Fruit fly (Drosophila melanogaster) whole organism, embryonic: ENCODE data around the gene CG34300.

Experiments used
- Antp ChIP-seq: fragments of 200-800 bp; sonication (Bioruptor generic); optimal IDR thresholded peaks from 3 replicates; lab custom pipeline; 2016; ENCODE audit warnings: missing biosample characterization, missing genetic modification characterization
- CG10431 ChIP-seq: fragments of 200-800 bp; sonication (Bioruptor generic); optimal IDR thresholded peaks from 3 replicates; lab custom pipeline; 2018; ENCODE audit warnings: missing biosample characterization, mild to moderate bottlenecking, missing genetic modification characterization
- CG11504 ChIP-seq: fragments of 200-800 bp; sonication (Bioruptor generic); optimal IDR thresholded peaks from 3 replicates; lab custom pipeline; 2019; ENCODE audit warnings: missing biosample characterization, mild to moderate bottlenecking, missing genetic modification characterization, moderate library complexity
- CG11723 ChIP-seq: fragments of 200-800 bp; sonication (Bioruptor generic); optimal IDR thresholded peaks from 2 replicates; lab custom pipeline; 2017; ENCODE audit warnings: missing biosample characterization, mild to moderate bottlenecking, missing genetic modification characterization
- CG12219 ChIP-seq: fragments of 200-800 bp; sonication (Bioruptor generic); optimal IDR thresholded peaks from 3 replicates; lab custom pipeline; 2018; ENCODE audit warnings: missing biosample characterization, mild to moderate bottlenecking, missing genetic modification characterization
- CG17328 ChIP-seq: fragments of 200-800 bp; sonication (Bioruptor generic); IDR thresholded peaks from 2 replicates; pipeline ENCODE4 v1.3.6; 2022; ENCODE audit warnings: missing biosample characterization, missing genetic modification characterization
- CG3163 ChIP-seq: fragments of 200-800 bp; sonication (Bioruptor generic); optimal IDR thresholded peaks from 3 replicates; lab custom pipeline; 2016; ENCODE audit warnings: missing biosample characterization, missing genetic modification characterization
- CG32767 ChIP-seq: fragments of 200-800 bp; sonication (Bioruptor generic); IDR thresholded peaks from 2 replicates; pipeline ENCODE4 v1.3.6; 2022; ENCODE audit warnings: missing biosample characterization, missing genetic modification characterization
- CG4360 ChIP-seq: fragments of 200-800 bp; sonication (Bioruptor generic); IDR thresholded peaks from 2 replicates; pipeline ENCODE4 v1.3.6; 2022; ENCODE audit warnings: missing biosample characterization, missing genetic modification characterization
- CG9876 ChIP-seq: fragments of 200-800 bp; sonication (Bioruptor generic); optimal IDR thresholded peaks from 2 replicates; lab custom pipeline; 2016; ENCODE audit warnings: missing biosample characterization, missing genetic modification characterization
- Dbx ChIP-seq: fragments of 200-800 bp; sonication (Bioruptor generic); IDR thresholded peaks from 3 replicates; pipeline ENCODE4 v1.3.6; 2022; ENCODE audit warnings: missing biosample characterization, missing genetic modification characterization
- Deaf1 ChIP-seq: fragments of 200-800 bp; optimal IDR thresholded peaks from 3 replicates; lab custom pipeline; 2019; ENCODE audit warnings: missing biosample characterization, mild to moderate bottlenecking, missing genetic modification characterization, moderate library complexity
- Dek ChIP-seq: fragments of 200-800 bp; sonication (Bioruptor generic); optimal IDR thresholded peaks from 3 replicates; lab custom pipeline; 2019; ENCODE audit warnings: missing biosample characterization, mild to moderate bottlenecking, missing genetic modification characterization, moderate library complexity
- Drgx ChIP-seq: fragments of 200-800 bp; sonication (Bioruptor generic); IDR thresholded peaks from 2 replicates; pipeline ENCODE4 v1.3.6; 2022; ENCODE audit warnings: missing biosample characterization, missing genetic modification characterization
- HLH4C ChIP-seq: fragments of 200-800 bp; sonication (Bioruptor generic); IDR thresholded peaks from 3 replicates; pipeline ENCODE4 v1.3.6; 2022; ENCODE audit warnings: missing biosample characterization, missing genetic modification characterization; ENCODE audit not compliant: partially characterized antibody
- Hey ChIP-seq: fragments of 200-800 bp; sonication (Bioruptor generic); optimal IDR thresholded peaks from 3 replicates; lab custom pipeline; 2018; ENCODE audit warnings: missing biosample characterization, mild to moderate bottlenecking, missing genetic modification characterization
- MBD-R2 ChIP-seq: fragments of 200-800 bp; sonication (Bioruptor generic); IDR thresholded peaks from 2 replicates; pipeline ENCODE4 v1.3.6; 2022; ENCODE audit warnings: missing biosample characterization, missing genetic modification characterization
- Myb ChIP-seq: fragments of 200-800 bp; sonication (Bioruptor generic); optimal IDR thresholded peaks from 2 replicates; lab custom pipeline; 2016; ENCODE audit warnings: missing biosample characterization, missing genetic modification characterization
- NFAT ChIP-seq: fragments of 200-800 bp; sonication (Bioruptor generic); IDR thresholded peaks from 2 replicates; pipeline ENCODE4 v1.3.6; 2022; ENCODE audit warnings: missing biosample characterization, missing genetic modification characterization
- bsh ChIP-seq, 2 experiments: fragments of 200-800 bp; sonication (Bioruptor generic); optimal IDR thresholded peaks; 2 replicates each; lab custom pipeline; 2017 to 2018; ENCODE audit warnings: mild to moderate bottlenecking in 2 of 2, missing biosample characterization in 2 of 2, missing genetic modification characterization in 2 of 2, moderate library complexity in 1 of 2
- cg ChIP-seq: fragments of 200-800 bp; sonication (Bioruptor generic); optimal IDR thresholded peaks from 3 replicates; lab custom pipeline; 2019; ENCODE audit warnings: missing biosample characterization, mild to moderate bottlenecking, missing genetic modification characterization, moderate library complexity
- corto ChIP-seq: fragments of 200-800 bp; sonication (Bioruptor generic); optimal IDR thresholded peaks from 2 replicates; lab custom pipeline; 2016; ENCODE audit warnings: missing biosample characterization, mild to moderate bottlenecking, missing genetic modification characterization, moderate library complexity
- crol ChIP-seq: fragments of 200-800 bp; sonication (Bioruptor generic); IDR thresholded peaks from 2 replicates; pipeline ENCODE4 v1.3.6; 2022; ENCODE audit warnings: missing biosample characterization, missing genetic modification characterization
- cwo ChIP-seq: fragments of 200-800 bp; sonication (Bioruptor generic); optimal IDR thresholded peaks from 3 replicates; lab custom pipeline; 2017; ENCODE audit warnings: missing biosample characterization, missing genetic modification characterization, mild to moderate bottlenecking, moderate library complexity, missing genetic modification reagents
- da ChIP-seq: fragments of 200-800 bp; sonication (Bioruptor generic); optimal IDR thresholded peaks from 2 replicates; lab custom pipeline; 2016; ENCODE audit warnings: missing biosample characterization, missing genetic modification characterization
- fd96Cb ChIP-seq: fragments of 200-800 bp; sonication (Bioruptor generic); optimal IDR thresholded peaks from 2 replicates; lab custom pipeline; 2018; ENCODE audit warnings: missing biosample characterization, mild to moderate bottlenecking, missing genetic modification characterization, moderate library complexity
- hb ChIP-seq: fragments of 200-800 bp; sonication (Bioruptor generic); IDR thresholded peaks from 3 replicates; pipeline ENCODE4 v1.3.6; 2022; ENCODE audit warnings: missing biosample characterization, missing genetic modification characterization; ENCODE audit not compliant: partially characterized antibody
- knrl ChIP-seq: fragments of 200-800 bp; sonication (Bioruptor generic); IDR thresholded peaks from 3 replicates; pipeline ENCODE4 v1.3.6; 2022; ENCODE audit warnings: missing biosample characterization, missing genetic modification characterization; ENCODE audit not compliant: partially characterized antibody
- nau ChIP-seq: fragments of 200-800 bp; sonication (Bioruptor generic); optimal IDR thresholded peaks from 3 replicates; lab custom pipeline; 2017; ENCODE audit warnings: missing biosample characterization, mild to moderate bottlenecking, missing genetic modification characterization, missing genetic modification reagents
- otp ChIP-seq: fragments of 200-800 bp; sonication (Bioruptor generic); IDR thresholded peaks from 3 replicates; pipeline ENCODE4, ENCODE4 v1.3.6; 2022; ENCODE audit warnings: missing biosample characterization, missing genetic modification characterization
- ranshi ChIP-seq: fragments of 200-800 bp; sonication (Bioruptor generic); IDR thresholded peaks from 2 replicates; pipeline ENCODE4 v1.3.6; 2022; ENCODE audit warnings: missing biosample characterization, missing genetic modification characterization
- row ChIP-seq: fragments of 200-800 bp; sonication (Bioruptor generic); IDR thresholded peaks from 3 replicates; pipeline ENCODE4 v1.3.6; 2022; ENCODE audit warnings: missing biosample characterization, missing genetic modification characterization
- sug ChIP-seq: fragments of 200-800 bp; optimal IDR thresholded peaks from 2 replicates; lab custom pipeline; 2019; ENCODE audit warnings: missing biosample characterization, mild to moderate bottlenecking, missing genetic modification characterization, moderate library complexity
- zen ChIP-seq: fragments of 200-800 bp; sonication (Bioruptor generic); optimal IDR thresholded peaks from 3 replicates; lab custom pipeline; 2018; ENCODE audit warnings: missing biosample characterization, mild to moderate bottlenecking, missing genetic modification characterization, moderate library complexity
- zf30C ChIP-seq: fragments of 200-800 bp; sonication (Bioruptor generic); optimal IDR thresholded peaks from 3 replicates; lab custom pipeline; 2018; ENCODE audit warnings: missing biosample characterization, mild to moderate bottlenecking, missing genetic modification characterization

CG34300 gene

DNA sequence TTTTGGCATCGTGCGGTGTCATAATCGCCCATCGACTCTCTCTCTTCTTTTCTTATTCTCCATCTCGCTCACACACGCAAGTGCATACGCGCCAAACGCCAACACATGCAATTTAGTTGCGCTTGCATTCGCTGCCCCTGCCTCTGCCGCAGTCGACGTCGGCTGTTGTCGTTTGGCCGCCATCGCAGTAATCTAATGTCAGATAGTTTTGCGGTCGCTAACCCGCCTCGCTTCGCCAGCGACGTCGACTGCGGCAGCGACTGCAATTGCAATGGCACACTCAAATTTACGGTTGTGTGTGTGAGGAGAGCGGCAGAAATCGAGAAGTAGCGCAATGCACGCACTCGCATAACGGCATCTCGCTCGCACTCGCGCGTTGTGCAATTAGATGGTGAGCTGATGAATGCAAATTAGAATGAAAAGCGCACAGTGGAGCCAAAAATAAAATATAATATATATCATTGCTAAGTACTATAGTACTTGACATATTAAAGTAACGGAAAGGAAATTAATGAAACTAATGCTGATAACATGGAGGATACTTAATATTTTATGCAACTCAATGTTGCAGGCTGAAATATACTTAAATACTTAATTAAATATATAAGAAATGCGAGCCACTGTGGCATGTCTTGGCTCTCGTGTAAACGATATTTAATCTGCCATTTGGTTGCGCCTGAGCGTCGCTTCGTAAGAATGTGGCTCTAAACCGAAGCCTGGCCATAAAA lies 37.9 kb upstream of the CG34300 start (continued):
- no peak for TF ChIP-seq CG32767 (GFP tag; lab: Robert Waterston, UW)
- TF ChIP-seq CG10431 (GFP tag; lab: Kevin White, UChicago): no peak
- no peak for TF ChIP-seq corto (GFP tag; lab: Kevin White, UChicago)
- peak; percentile 91 for TF ChIP-seq Drgx (GFP tag; lab: Robert Waterston, UW)
- TF ChIP-seq hb (GFP tag; lab: Robert Waterston, UW): no peak
- TF ChIP-seq da (GFP tag; lab: Kevin White, UChicago): no peak
- no peak for TF ChIP-seq sug (tag; lab: Kevin White, UChicago)
- no peak for TF ChIP-seq ranshi (GFP tag; lab: Robert Waterston, UW)
- 0 out of 2 replicates have a peak, but pooled peaks have one; percentile 9 for TF ChIP-seq MBD-R2
- no peak for TF ChIP-seq CG9876 (GFP tag; lab: Kevin White, UChicago)
- no peak for TF ChIP-seq HLH4C (GFP tag; lab: Robert Waterston, UW)
- TF ChIP-seq fd96Cb: no peak
- TF ChIP-seq nau (GFP tag; lab: Kevin White, UChicago): no peak
- no peak for TF ChIP-seq Hey (tag; lab: Kevin White, UChicago)
- no peak for TF ChIP-seq cwo (GFP tag; lab: Kevin White, UChicago)
- TF ChIP-seq bsh (GFP tag; optimal IDR thresholded peaks at IDR 0.05; lab: Kevin White, UChicago): peak in 1 of 2 experiments; percentile 63
- 0 out of 2 replicates have a peak, but pooled peaks have one; percentile 7 for TF ChIP-seq crol
- no peak for TF ChIP-seq Deaf1 (tag; lab: Kevin White, UChicago)
- TF ChIP-seq Dek (tag; lab: Kevin White, UChicago): no peak
- no peak for TF ChIP-seq zf30C (GFP tag; lab: Kevin White, UChicago)
- 0 out of 2 replicates have a peak, but pooled peaks have one; percentile 5 for TF ChIP-seq CG4360 (GFP tag; lab: Robert Waterston, UW)
- TF ChIP-seq CG17328 (GFP tag; lab: Robert Waterston, UW): no peak
- no peak for TF ChIP-seq knrl (GFP tag; lab: Robert Waterston, UW)
- no peak for TF ChIP-seq cg
- TF ChIP-seq Dbx (GFP tag; lab: Robert Waterston, UW): no peak
- TF ChIP-seq CG12219 (GFP tag; lab: Kevin White, UChicago): no peak
- peak; percentile 5 for TF ChIP-seq zen (tag; lab: Kevin White, UChicago)
- TF ChIP-seq Antp: no peak
- no peak for TF ChIP-seq CG3163 (GFP tag; lab: Kevin White, UChicago)

dm6 chr3R:30343453-30344220 lies 37.2 kb upstream of the CG34300 start:
- TF ChIP-seq CG11504 (peak; percentile 86), CG11723 (GFP tag; lab: Kevin White, UChicago) (no peak), otp (GFP tag; lab: Robert Waterston, UW) (no peak), row (GFP tag; lab: Robert Waterston, UW) (no peak), NFAT (GFP tag; lab: Robert Waterston, UW) (0 out of 2 replicates have a peak, but pooled peaks have one; percentile 26), Drgx (GFP tag; lab: Robert Waterston, UW) (peak; percentile 35), crol (0 out of 2 replicates have a peak, but pooled peaks have one; percentile 32)

dm6 chr3R:30343048-30343447 lies 36.6 kb upstream of the CG34300 start:
- TF ChIP-seq Myb (GFP tag; lab: Kevin White, UChicago) (no peak), Drgx (GFP tag; lab: Robert Waterston, UW) (peak; percentile 83)
- TF ChIP-seq, all 482 proteins: peak for 1
